Fruit fly (Drosophila melanogaster) whole organism, prepupa: ENCODE measurements around the gene pyd.

ENCODE experiments used
- CG10669 ChIP-seq: fragments of 200-800 bp; sonication (Bioruptor generic); optimal IDR thresholded peaks from 3 replicates; lab custom pipeline; 2018; ENCODE audit warnings: missing biosample characterization, mild to moderate bottlenecking, missing genetic modification characterization, moderate library complexity
- CG11902 ChIP-seq: fragments of 200-800 bp; sonication (Bioruptor generic); optimal IDR thresholded peaks from 3 replicates; lab custom pipeline; 2016; ENCODE audit warnings: missing biosample characterization, missing genetic modification characterization
- CG15336 ChIP-seq: fragments of 200-800 bp; sonication (Bioruptor generic); IDR thresholded peaks from 2 replicates; pipeline ENCODE4 v1.3.6; 2022; ENCODE audit warnings: missing biosample characterization, missing genetic modification characterization
- CG1621 ChIP-seq: fragments of 200-800 bp; sonication (Bioruptor generic); optimal IDR thresholded peaks from 3 replicates; lab custom pipeline; 2018; ENCODE audit warnings: missing biosample characterization, mild to moderate bottlenecking, missing genetic modification characterization
- CG16779 ChIP-seq: fragments of 200-800 bp; sonication (Bioruptor generic); optimal IDR thresholded peaks from 3 replicates; lab custom pipeline; 2017; ENCODE audit warnings: missing biosample characterization, mild to moderate bottlenecking, missing genetic modification characterization
- CG3032 ChIP-seq: fragments of 200-800 bp; optimal IDR thresholded peaks from 2 replicates; lab custom pipeline; 2019; ENCODE audit warnings: missing biosample characterization, mild to moderate bottlenecking, missing genetic modification characterization, moderate library complexity
- CG31627 ChIP-seq: fragments of 200-800 bp; sonication (Bioruptor generic); optimal IDR thresholded peaks from 3 replicates; lab custom pipeline; 2016; ENCODE audit warnings: missing biosample characterization, missing genetic modification characterization
- CG34406 ChIP-seq: fragments of 200-800 bp; sonication (Bioruptor generic); optimal IDR thresholded peaks from 3 replicates; lab custom pipeline; 2016; ENCODE audit warnings: missing biosample characterization, missing genetic modification characterization
- CG4318 ChIP-seq: fragments of 200-800 bp; sonication (Bioruptor generic); optimal IDR thresholded peaks from 3 replicates; lab custom pipeline; 2017; ENCODE audit warnings: missing biosample characterization, mild to moderate bottlenecking, missing genetic modification characterization
- CG6276 ChIP-seq: fragments of 200-800 bp; sonication (Bioruptor generic); optimal IDR thresholded peaks from 2 replicates; lab custom pipeline; 2017; ENCODE audit warnings: missing biosample characterization, mild to moderate bottlenecking, missing genetic modification characterization
- CG6792 ChIP-seq: fragments of 200-800 bp; sonication (Bioruptor generic); optimal IDR thresholded peaks from 3 replicates; lab custom pipeline; 2016; ENCODE audit warnings: missing biosample characterization, missing genetic modification characterization
- CG6808 ChIP-seq: fragments of 200-800 bp; sonication (Bioruptor generic); optimal IDR thresholded peaks from 3 replicates; lab custom pipeline; 2017; ENCODE audit warnings: missing biosample characterization, missing genetic modification characterization, mild to moderate bottlenecking, moderate library complexity, missing genetic modification reagents
- CG6854 ChIP-seq: fragments of 200-800 bp; sonication (Bioruptor generic); optimal IDR thresholded peaks from 2 replicates; lab custom pipeline; 2017; ENCODE audit warnings: missing biosample characterization, mild to moderate bottlenecking, missing genetic modification characterization
- CG7368 ChIP-seq: fragments of 200-800 bp; sonication (Bioruptor generic); optimal IDR thresholded peaks from 3 replicates; lab custom pipeline; 2016; ENCODE audit warnings: missing biosample characterization, missing genetic modification characterization
- CG8319 ChIP-seq: fragments of 200-800 bp; sonication (Bioruptor generic); optimal IDR thresholded peaks from 3 replicates; lab custom pipeline; 2016; ENCODE audit warnings: missing biosample characterization, missing genetic modification characterization
- CG9139 ChIP-seq: fragments of 200-800 bp; sonication (Bioruptor generic); optimal IDR thresholded peaks from 3 replicates; lab custom pipeline; 2017; ENCODE audit warnings: missing biosample characterization, mild to moderate bottlenecking, missing genetic modification characterization
- Eip75B ChIP-seq: fragments of 200-800 bp; sonication (Bioruptor generic); optimal IDR thresholded peaks from 3 replicates; lab custom pipeline; 2016; ENCODE audit warnings: missing biosample characterization, missing genetic modification characterization
- Ets21C ChIP-seq: fragments of 200-800 bp; sonication (Bioruptor generic); optimal IDR thresholded peaks from 3 replicates; lab custom pipeline; 2016; ENCODE audit warnings: missing biosample characterization, missing genetic modification characterization
- Ets96B ChIP-seq: fragments of 200-800 bp; optimal IDR thresholded peaks from 2 replicates; lab custom pipeline; 2019; ENCODE audit warnings: missing biosample characterization, mild to moderate bottlenecking, missing genetic modification characterization, moderate library complexity
- Gug ChIP-seq: fragments of 200-800 bp; sonication (Bioruptor generic); IDR thresholded peaks from 2 replicates; pipeline ENCODE4 v1.3.6; 2022; ENCODE audit warnings: missing biosample characterization, missing genetic modification characterization
- Hr38 ChIP-seq: sonication (Bioruptor generic); optimal IDR thresholded peaks from 2 replicates; lab custom pipeline; 2016; ENCODE audit warnings: missing biosample characterization, missing genetic modification characterization
- Hr4 ChIP-seq: fragments of 200-800 bp; sonication (Bioruptor generic); optimal IDR thresholded peaks from 3 replicates; lab custom pipeline; 2016; ENCODE audit warnings: missing biosample characterization, missing genetic modification characterization
- Lpt ChIP-seq: fragments of 200-800 bp; sonication (Bioruptor generic); optimal IDR thresholded peaks from 3 replicates; lab custom pipeline; 2016; ENCODE audit warnings: missing biosample characterization, missing genetic modification characterization
- OdsH ChIP-seq: fragments of 200-800 bp; sonication (Bioruptor generic); optimal IDR thresholded peaks from 3 replicates; lab custom pipeline; 2016; ENCODE audit warnings: missing biosample characterization, missing genetic modification characterization
- Sox102F ChIP-seq: fragments of 200-800 bp; sonication (Bioruptor generic); optimal IDR thresholded peaks from 2 replicates; lab custom pipeline; 2016; ENCODE audit warnings: missing biosample characterization, mild to moderate bottlenecking, missing genetic modification characterization
- Sox14 ChIP-seq: fragments of 200-800 bp; sonication (Bioruptor generic); optimal IDR thresholded peaks from 3 replicates; lab custom pipeline; 2016; ENCODE audit warnings: missing biosample characterization, missing genetic modification characterization
- Sox15 ChIP-seq: fragments of 200-800 bp; sonication (Bioruptor generic); optimal IDR thresholded peaks from 3 replicates; lab custom pipeline; 2016; ENCODE audit warnings: missing biosample characterization, missing genetic modification characterization
- achi ChIP-seq: fragments of 200-800 bp; sonication (Bioruptor generic); optimal IDR thresholded peaks from 3 replicates; lab custom pipeline; 2016; ENCODE audit warnings: missing biosample characterization, missing genetic modification characterization
- acj6 ChIP-seq: fragments of 200-800 bp; sonication (Bioruptor generic); optimal IDR thresholded peaks from 3 replicates; lab custom pipeline; 2016; ENCODE audit warnings: missing biosample characterization, missing genetic modification characterization
- cyc ChIP-seq: fragments of 200-800 bp; sonication (Bioruptor generic); optimal IDR thresholded peaks from 3 replicates; lab custom pipeline; 2016; ENCODE audit warnings: missing biosample characterization, missing genetic modification characterization
- eg ChIP-seq: fragments of 200-800 bp; sonication (Bioruptor generic); IDR thresholded peaks from 3 replicates; pipeline ENCODE4 v1.3.6; 2022; ENCODE audit warnings: missing biosample characterization, missing genetic modification characterization
- fd59A ChIP-seq: fragments of 200-800 bp; sonication (Bioruptor generic); optimal IDR thresholded peaks from 2 replicates; lab custom pipeline; 2017; ENCODE audit warnings: missing biosample characterization, mild to moderate bottlenecking, missing genetic modification characterization, missing genetic modification reagents
- fkh ChIP-seq: fragments of 200-800 bp; sonication (Bioruptor generic); optimal IDR thresholded peaks from 3 replicates; lab custom pipeline; 2017; ENCODE audit warnings: missing biosample characterization, mild to moderate bottlenecking, missing genetic modification characterization, moderate library complexity
- lz ChIP-seq: fragments of 200-800 bp; sonication (Bioruptor generic); optimal IDR thresholded peaks from 3 replicates; lab custom pipeline; 2016; ENCODE audit warnings: missing biosample characterization, missing genetic modification characterization
- pdm3 ChIP-seq: fragments of 200-800 bp; sonication (Bioruptor generic); optimal IDR thresholded peaks from 3 replicates; lab custom pipeline; 2016; ENCODE audit warnings: missing biosample characterization, missing genetic modification characterization
- salr ChIP-seq, 2 experiments: fragments of 200-800 bp; sonication (Bioruptor generic); optimal IDR thresholded peaks; 3 replicates each; lab custom pipeline; 2016 to 2018; ENCODE audit warnings: missing biosample characterization in 2 of 2, missing genetic modification characterization in 2 of 2, mild to moderate bottlenecking in 1 of 2
- ss ChIP-seq, 2 experiments: fragments of 200-800 bp; sonication (Bioruptor generic); optimal IDR thresholded peaks; 2 replicates in 1 of 2; 3 replicates in 1 of 2; lab custom pipeline; 2017 to 2018; ENCODE audit warnings: mild to moderate bottlenecking in 2 of 2, missing biosample characterization in 2 of 2, missing genetic modification characterization in 2 of 2, moderate library complexity in 1 of 2
- svp ChIP-seq: fragments of 200-800 bp; sonication (Bioruptor generic); peaks from one replicate; lab custom pipeline; 2016; ENCODE audit warnings: missing biosample characterization, missing genetic modification characterization
- topi ChIP-seq: fragments of 200-800 bp; sonication (Bioruptor generic); optimal IDR thresholded peaks from 3 replicates; lab custom pipeline; 2016; ENCODE audit warnings: missing biosample characterization, missing genetic modification characterization

Gene pyd

DNA sequence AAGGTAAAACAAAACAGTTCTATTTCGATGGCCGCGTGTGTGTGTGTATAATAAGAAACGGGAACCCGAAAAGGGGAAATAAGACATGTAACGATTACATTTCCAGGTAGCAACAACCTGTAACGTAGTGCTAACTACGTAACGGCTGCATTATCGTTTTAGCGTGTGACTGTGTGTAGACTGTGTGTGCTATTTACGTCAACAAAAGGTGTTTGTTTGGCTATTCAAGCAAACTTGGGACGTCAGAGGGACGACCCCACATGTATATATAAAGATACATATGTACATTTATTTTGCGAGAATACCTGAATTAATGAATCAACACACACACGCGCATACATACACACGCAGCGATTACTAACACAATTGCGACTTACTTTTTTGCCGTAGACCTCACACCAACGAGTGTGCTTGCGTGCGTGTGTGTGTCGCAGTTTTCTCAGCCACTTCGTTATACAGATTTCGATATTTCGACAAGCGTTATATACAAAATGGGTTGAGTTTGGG is 112.1 kb downstream of the pyd start (continued):
- TF ChIP-seq Lpt (GFP tag; lab: Kevin White, UChicago) (no peak), CG7368 (GFP tag; lab: Kevin White, UChicago) (peak; percentile 5), CG9139 (no peak), CG3032 (tag; lab: Kevin White, UChicago) (no peak), CG15336 (no peak), eg (GFP tag; lab: Robert Waterston, UW) (no peak), Hr4 (GFP tag; lab: Kevin White, UChicago) (no peak), topi (peak; percentile 8), Ets96B (tag; lab: Kevin White, UChicago) (no peak)
- TF ChIP-seq, all 60 proteins: peak for 16

DNA sequence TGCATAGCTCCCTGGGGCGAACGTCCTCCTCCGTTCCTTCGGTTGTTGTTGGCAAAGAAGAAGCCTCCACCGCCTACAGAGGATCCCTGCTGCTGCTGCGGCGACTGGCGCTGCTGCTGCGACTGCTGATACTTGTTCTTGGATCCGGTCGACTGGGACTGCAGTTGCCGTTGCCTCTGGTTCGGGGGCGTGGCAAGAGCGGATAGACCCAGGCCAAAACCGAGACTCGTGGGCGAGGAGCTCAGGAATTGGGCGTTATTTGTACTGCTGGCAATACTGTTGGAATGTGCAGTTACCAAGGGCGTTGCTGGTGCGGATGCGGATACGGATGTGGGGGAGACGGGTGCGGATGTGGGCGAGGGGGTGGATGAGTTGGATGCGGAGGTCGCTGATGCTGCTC is 113.5 kb downstream of the pyd start:
- no peak for TF ChIP-seq CG6276
- no peak for TF ChIP-seq Hr38 (GFP tag; lab: Kevin White, UChicago)
- TF ChIP-seq Gug (GFP tag; lab: Robert Waterston, UW): no peak
- TF ChIP-seq Ets21C: no peak
- TF ChIP-seq pdm3 (GFP tag; lab: Kevin White, UChicago): no peak
- no peak for TF ChIP-seq Eip75B (GFP tag; lab: Kevin White, UChicago)
- 0 out of 3 replicates have a peak, but pooled peaks have one; percentile 21 for TF ChIP-seq eg (GFP tag; lab: Robert Waterston, UW)

DNA sequence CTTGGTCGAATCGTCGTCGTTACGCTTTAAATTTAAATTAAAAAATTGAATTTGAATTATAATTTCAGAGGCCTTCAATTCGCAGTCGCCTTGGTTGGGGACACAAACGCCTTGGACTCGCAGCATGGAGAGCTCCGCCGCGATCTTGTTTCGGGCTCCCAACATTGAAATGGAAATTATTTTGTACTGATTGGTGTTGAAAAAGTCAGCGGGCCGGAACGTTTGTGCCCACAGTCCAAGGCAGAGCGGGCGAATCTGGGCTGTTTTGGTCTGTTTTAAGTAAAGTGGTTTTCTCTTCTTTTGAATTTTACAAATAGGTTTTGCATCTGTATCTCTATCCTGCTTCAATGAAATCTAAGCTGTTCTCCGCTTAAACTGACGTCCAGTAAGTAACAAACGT is 116.6 kb downstream of the pyd start:
- TF ChIP-seq CG6808 (GFP tag; lab: Kevin White, UChicago) (peak; percentile 4), pdm3 (GFP tag; lab: Kevin White, UChicago) (no peak)
- TF ChIP-seq, all 60 proteins: peak for 1

DNA sequence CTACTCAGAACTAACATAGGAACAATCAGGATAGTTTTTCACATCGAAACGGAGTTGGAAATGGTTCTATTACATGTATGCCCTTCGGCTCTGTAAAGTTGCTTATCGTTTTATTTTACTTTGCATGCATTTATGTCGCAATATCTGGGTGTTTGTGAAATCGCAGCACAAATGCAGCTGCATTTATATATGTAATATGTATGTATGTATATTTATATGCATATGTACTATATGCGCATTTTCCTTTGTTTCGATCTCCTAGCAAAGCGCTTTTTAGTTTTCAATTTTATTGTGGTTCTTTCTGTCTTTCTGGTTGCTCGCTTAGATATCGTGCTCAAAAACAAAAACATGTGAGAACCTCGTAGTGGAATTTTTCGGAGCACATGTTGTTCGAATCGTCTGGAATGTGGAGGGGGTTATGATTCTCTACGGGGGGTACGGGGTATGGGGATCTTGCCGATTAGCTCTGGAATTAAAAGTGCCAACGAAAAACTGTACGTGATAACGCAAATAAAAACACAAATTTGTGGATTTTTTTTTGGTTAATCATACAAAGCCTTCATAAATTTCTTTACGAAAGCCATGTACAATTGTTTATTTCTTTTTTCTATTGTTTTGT is 117.6 kb downstream of the pyd start:
- TF ChIP-seq CG1621 (tag; lab: Kevin White, UChicago) (no peak), Ets21C (no peak), svp (GFP tag; lab: Kevin White, UChicago) (no peak), CG34406 (no peak), Sox14 (GFP tag; lab: Kevin White, UChicago) (no peak), CG10669 (GFP tag; lab: Kevin White, UChicago) (no peak), Sox102F (GFP tag; lab: Kevin White, UChicago) (no peak), CG11902 (no peak), CG16779 (no peak), CG31627 (GFP tag; lab: Kevin White, UChicago) (no peak), fkh (peak; percentile 55), pdm3 (GFP tag; lab: Kevin White, UChicago) (no peak), CG8319 (GFP tag; lab: Kevin White, UChicago) (no peak), CG6808 (GFP tag; lab: Kevin White, UChicago) (peak; percentile 16)

DNA sequence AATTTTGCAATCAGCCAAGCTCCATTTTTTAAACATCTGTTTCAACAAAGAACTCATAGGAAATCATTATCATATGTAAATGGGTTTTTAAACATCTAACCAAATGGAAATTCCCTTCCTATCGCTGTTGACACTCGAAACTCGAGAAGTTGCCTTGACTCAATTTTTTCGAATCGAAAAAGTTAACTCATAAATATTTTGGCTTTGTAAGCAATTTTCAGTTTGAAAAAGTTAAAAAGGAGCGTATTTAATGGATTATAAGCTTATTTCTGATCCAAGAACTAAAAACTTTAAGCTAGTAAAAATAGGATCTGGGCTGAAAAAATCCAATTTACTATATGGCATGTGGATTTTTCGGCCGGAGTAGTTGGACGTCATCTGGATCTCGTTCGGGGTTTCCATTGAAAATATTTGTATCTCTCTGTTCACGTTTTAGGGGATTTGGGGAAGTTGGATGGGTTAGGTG is 118.5 kb downstream of the pyd start, which contains the start of gene CG9837:
TSS of gene CG9837 (minus strand) at position 416 of the 466 bp plus-strand sequence.
- TF ChIP-seq fd59A (no peak), fkh (peak; percentile 4)

DNA sequence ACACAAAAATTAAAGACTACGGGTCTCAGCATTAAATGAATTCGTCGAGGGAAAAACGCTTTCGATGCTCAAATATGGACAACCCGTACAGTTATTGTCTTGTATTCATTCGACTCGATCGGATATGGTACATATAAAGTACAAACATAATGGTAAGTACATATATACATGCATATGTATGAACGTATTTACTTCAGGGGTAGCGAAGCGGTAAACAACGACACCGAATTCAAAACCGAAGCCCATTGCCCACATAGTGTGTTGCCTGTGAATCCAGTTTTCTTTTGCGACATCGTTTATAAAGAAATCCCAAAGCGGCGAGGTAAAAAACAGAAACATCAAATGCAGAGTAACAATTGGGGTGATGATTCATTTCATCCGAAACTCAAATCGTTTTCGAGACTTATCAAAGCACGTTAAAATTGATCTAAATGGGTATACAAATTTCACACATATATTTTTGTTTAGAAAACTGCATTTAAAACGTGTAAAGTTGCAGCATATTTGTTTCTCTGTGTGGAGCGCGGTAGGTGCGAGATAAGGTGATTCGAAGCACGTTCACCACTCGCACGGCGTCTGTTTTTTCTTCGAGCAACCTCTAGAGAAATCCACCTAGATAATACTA is 119.2 kb downstream of the pyd start:
- TF ChIP-seq Sox15 (GFP tag; lab: Kevin White, UChicago) (peak; percentile 40), Hr4 (GFP tag; lab: Kevin White, UChicago) (peak; percentile 92), lz (GFP tag; lab: Kevin White, UChicago) (peak; percentile 58), CG4318 (peak; percentile 80), salr (GFP tag; optimal IDR thresholded peaks at IDR 0.05; lab: Kevin White, UChicago) (peak; percentile 62 to 80), Eip75B (GFP tag; lab: Kevin White, UChicago) (peak; percentile 77), ss (GFP tag; optimal IDR thresholded peaks at IDR 0.05; lab: Kevin White, UChicago) (peak; percentile 74 to 80), CG6854 (GFP tag; lab: Kevin White, UChicago) (no peak), cyc (GFP tag; lab: Kevin White, UChicago) (peak; percentile 45), CG6792 (peak; percentile 65), CG15336 (peak; percentile 93), OdsH (peak; percentile 87), svp (GFP tag; lab: Kevin White, UChicago) (peak; percentile 86), acj6 (GFP tag; lab: Kevin White, UChicago) (peak; percentile 84), CG9139 (peak; percentile 25), achi (peak; percentile 86), CG6276 (peak; percentile 81), CG31627 (GFP tag; lab: Kevin White, UChicago) (peak; percentile 57), CG11902 (peak; percentile 54)
